Worm (Caenorhabditis elegans) whole organism, L4 larva: ENCODE results near the gene eri-9.

Experiments
- D1046.2 ChIP-seq: fragments of 200-800 bp; sonication (Bioruptor generic); IDR thresholded peaks from 2 replicates; pipeline ENCODE4 v1.3.6; 2022; ENCODE audit warnings: missing genetic modification characterization, missing compliant biosample characterization
- F10B5.3 ChIP-seq: sonication (generic microtip); optimal IDR thresholded peaks from 2 replicates; lab custom pipeline; 2016; ENCODE audit warnings: mild to moderate bottlenecking, missing genetic modification characterization, missing compliant biosample characterization
- F26F4.8 ChIP-seq: fragments of 200-800 bp; sonication (Bioruptor generic); conservative IDR thresholded peaks from 2 replicates; pipeline ENCODE4 v1.3.6; 2022; ENCODE audit warnings: missing genetic modification characterization, missing compliant biosample characterization
- Y48G9A.11 ChIP-seq: fragments of 200-800 bp; sonication (Bioruptor generic); IDR thresholded peaks from 2 replicates; pipeline ENCODE4 v1.3.6; 2022; ENCODE audit warnings: missing genetic modification reagents, missing genetic modification characterization, missing compliant biosample characterization
- Y5F2A.4 ChIP-seq: fragments of 200-800 bp; sonication (Bioruptor generic); optimal IDR thresholded peaks from 2 replicates; lab custom pipeline; 2018; ENCODE audit warnings: mild to moderate bottlenecking, missing genetic modification characterization, missing compliant biosample characterization
- aha-1 ChIP-seq: fragments of 150-350 bp; peaks from one replicate; lab custom pipeline; 2014; ENCODE audit warnings: missing biosample characterization, missing genetic modification characterization
- aly-2 ChIP-seq: sonication (generic microtip); optimal IDR thresholded peaks from 2 replicates; lab custom pipeline; 2018; ENCODE audit warnings: missing biosample characterization, missing genetic modification characterization
- arid-1 ChIP-seq: fragments of 200-800 bp; sonication (Bioruptor generic); conservative IDR thresholded peaks from 2 replicates; pipeline ENCODE4 v1.3.6; 2022; ENCODE audit warnings: missing genetic modification reagents, missing genetic modification characterization, missing compliant biosample characterization
- ceh-28 ChIP-seq: fragments of 150-350 bp; optimal IDR thresholded peaks from 2 replicates; lab custom pipeline; 2014; ENCODE audit warnings: missing biosample characterization, missing genetic modification reagents, missing genetic modification characterization
- ceh-62 ChIP-seq: sonication (generic microtip); optimal IDR thresholded peaks from 2 replicates; lab custom pipeline; 2017; ENCODE audit warnings: missing biosample characterization, missing genetic modification characterization
- ceh-82 ChIP-seq: sonication (generic microtip); optimal IDR thresholded peaks from 2 replicates; lab custom pipeline; 2017; ENCODE audit warnings: missing biosample characterization, missing genetic modification characterization
- daf-16 ChIP-seq, 3 experiments: sonication (generic microtip); optimal IDR thresholded peaks; 2 replicates each; lab custom pipeline; 2016 to 2017; ENCODE audit warnings: missing genetic modification characterization in 3 of 3, missing genetic modification reagents in 3 of 3, mild to moderate bottlenecking in 2 of 3, missing compliant biosample characterization in 2 of 3, missing biosample characterization in 1 of 3, moderate library complexity in 1 of 3
- dmd-6 ChIP-seq: fragments of 200-800 bp; sonication (Bioruptor generic); IDR thresholded peaks from 2 replicates; pipeline ENCODE4 v1.3.6; 2022; ENCODE audit warnings: missing genetic modification reagents, missing genetic modification characterization, missing compliant biosample characterization
- dmd-8 ChIP-seq: fragments of 200-800 bp; sonication (Bioruptor generic); IDR thresholded peaks from 2 replicates; pipeline ENCODE4 v1.3.6; 2022; ENCODE audit warnings: missing genetic modification characterization, missing compliant biosample characterization
- dpl-1 ChIP-seq: fragments of 150-350 bp; optimal IDR thresholded peaks from 2 replicates; lab custom pipeline; 2014; ENCODE audit warnings: missing biosample characterization, missing genetic modification reagents, missing genetic modification characterization
- gei-8 ChIP-seq: fragments of 200-800 bp; sonication (Bioruptor generic); optimal IDR thresholded peaks from 2 replicates; lab custom pipeline; 2018; ENCODE audit warnings: mild to moderate bottlenecking, missing genetic modification characterization, missing compliant biosample characterization
- hmg-1.1 ChIP-seq: fragments of 200-800 bp; sonication (Bioruptor generic); IDR thresholded peaks from 2 replicates; pipeline ENCODE4 v1.3.6; 2022; ENCODE audit warnings: missing genetic modification reagents, missing genetic modification characterization, missing compliant biosample characterization
- lin-1 ChIP-seq: fragments of 200-800 bp; sonication (Bioruptor generic); IDR thresholded peaks from 2 replicates; pipeline ENCODE4 v1.3.6; 2022; ENCODE audit warnings: missing genetic modification reagents, missing genetic modification characterization, missing compliant biosample characterization
- lin-15B ChIP-seq: fragments of 150-350 bp; sonication (generic microtip); optimal IDR thresholded peaks from 3 replicates; lab custom pipeline; 2014; ENCODE audit warnings: missing biosample characterization, missing genetic modification characterization
- lin-39 ChIP-seq: fragments of 150-350 bp; optimal IDR thresholded peaks from 2 replicates; lab custom pipeline; 2014; ENCODE audit warnings: missing biosample characterization, missing genetic modification reagents, missing genetic modification characterization
- lir-3 ChIP-seq: sonication (generic microtip); optimal IDR thresholded peaks from 2 replicates; lab custom pipeline; 2016; ENCODE audit warnings: mild to moderate bottlenecking, missing genetic modification characterization, missing compliant biosample characterization
- lsy-2 ChIP-seq, 2 experiments: fragments of 150-350 bp in 1 of 2; sonication (generic microtip) in 1 of 2; optimal IDR thresholded peaks; 2 replicates each; lab custom pipeline; 2014 to 2017; ENCODE audit warnings: missing biosample characterization in 2 of 2, missing genetic modification characterization in 2 of 2
- mdt-29 ChIP-seq: fragments of 200-800 bp; sonication (Bioruptor generic); IDR thresholded peaks from 2 replicates; pipeline ENCODE4 v1.3.6; 2022; ENCODE audit warnings: missing genetic modification reagents, missing genetic modification characterization, missing compliant biosample characterization
- mes-2 ChIP-seq: sonication (generic microtip); optimal IDR thresholded peaks from 2 replicates; lab custom pipeline; 2016; ENCODE audit warnings: missing genotype, mild to moderate bottlenecking, missing genetic modification characterization, missing compliant biosample characterization; ENCODE audit not compliant: poor library complexity, severe bottlenecking
- mxl-2 ChIP-seq: fragments of 200-800 bp; sonication (Bioruptor generic); conservative IDR thresholded peaks from 2 replicates; pipeline ENCODE4 v1.3.6; 2022; ENCODE audit warnings: missing genetic modification reagents, missing genetic modification characterization, missing compliant biosample characterization
- nhr-237 ChIP-seq: sonication (generic microtip); optimal IDR thresholded peaks from 2 replicates; lab custom pipeline; 2017; ENCODE audit warnings: missing biosample characterization, missing genetic modification characterization
- nhr-25 ChIP-seq: sonication (generic microtip); optimal IDR thresholded peaks from 2 replicates; lab custom pipeline; 2017; ENCODE audit warnings: missing genetic modification characterization, mild to moderate bottlenecking, missing compliant biosample characterization, antibody characterized with exemption, moderate library complexity, borderline replicate concordance; ENCODE audit not compliant: insufficient read depth
- nhr-41 ChIP-seq: fragments of 200-800 bp; sonication (Bioruptor generic); IDR thresholded peaks from 2 replicates; pipeline ENCODE4 v1.3.6; 2022; ENCODE audit warnings: missing genetic modification reagents, missing genetic modification characterization, missing compliant biosample characterization
- nhr-48 ChIP-seq: sonication (generic microtip); optimal IDR thresholded peaks from 2 replicates; lab custom pipeline; 2016; ENCODE audit warnings: mild to moderate bottlenecking, missing genetic modification characterization, missing compliant biosample characterization
- nhr-6 ChIP-seq: fragments of 150-350 bp; optimal IDR thresholded peaks from 2 replicates; lab custom pipeline; 2014; ENCODE audit warnings: missing biosample characterization, missing genetic modification characterization
- php-3 ChIP-seq: fragments of 200-800 bp; sonication (Bioruptor generic); IDR thresholded peaks from 2 replicates; pipeline ENCODE4 v1.3.6; 2022; ENCODE audit warnings: missing genetic modification reagents, missing genetic modification characterization, missing compliant biosample characterization
- rbr-2 ChIP-seq: sonication (generic microtip); optimal IDR thresholded peaks from 2 replicates; lab custom pipeline; 2016; ENCODE audit warnings: missing genotype, missing genetic modification characterization, missing compliant biosample characterization
- set-16 ChIP-seq: fragments of 200-800 bp; sonication (Bioruptor generic); IDR thresholded peaks from 2 replicates; pipeline ENCODE4 v1.3.6; 2022; ENCODE audit warnings: missing genetic modification reagents, missing genetic modification characterization, missing compliant biosample characterization
- skn-1 ChIP-seq: fragments of 150-350 bp; optimal IDR thresholded peaks from 2 replicates; lab custom pipeline; 2014; ENCODE audit warnings: missing biosample characterization, missing genetic modification characterization
- unc-130 ChIP-seq: sonication (generic microtip); optimal IDR thresholded peaks from 2 replicates; lab custom pipeline; 2016; ENCODE audit warnings: missing genetic modification reagents, missing genetic modification characterization, missing compliant biosample characterization
- unc-39 ChIP-seq: sonication (generic microtip); optimal IDR thresholded peaks from 2 replicates; lab custom pipeline; 2017; ENCODE audit warnings: missing biosample characterization, missing genetic modification characterization
- unc-62 ChIP-seq, 3 experiments: fragments of 150-350 bp in 1 of 3; sonication (generic microtip); optimal IDR thresholded peaks in 2 of 3; peaks in 1 of 3; 1 replicate in 1 of 3; 2 replicates in 2 of 3; lab custom pipeline; 2014 to 2017; ENCODE audit warnings: missing biosample characterization in 3 of 3, missing genetic modification characterization in 3 of 3, missing genetic modification reagents in 3 of 3, missing genotype in 1 of 3
- vab-7 ChIP-seq: fragments of 200-800 bp; sonication (Bioruptor generic); IDR thresholded peaks from 2 replicates; pipeline ENCODE4 v1.3.6; 2022; ENCODE audit warnings: missing genetic modification reagents, missing genetic modification characterization, missing compliant biosample characterization
- ztf-7 ChIP-seq: fragments of 150-350 bp; optimal IDR thresholded peaks from 2 replicates; lab custom pipeline; 2014; ENCODE audit warnings: missing biosample characterization, missing genetic modification characterization

Gene eri-9

ce11 chrIII:4917960-4918712, 14.1 kb upstream of the eri-9 start, which contains the start of gene rpb-8 (continued):
- TF ChIP-seq aly-2 (no peak), mes-2 (tag; lab: Kevin White, UChicago) (peak; percentile 76), ceh-82 (tag; lab: Kevin White, UChicago) (no peak), nhr-6 (tag; lab: Kevin White, UChicago) (peak; percentile 14), unc-39 (no peak), mxl-2 (GFP tag; lab: Robert Waterston, UW) (no peak), hmg-1.1 (no peak), daf-16 (GFP tag; optimal IDR thresholded peaks at IDR 0.05; lab: Kevin White, UChicago) (no peak), daf-16 (tag; optimal IDR thresholded peaks at IDR 0.05; lab: Kevin White, UChicago) (peak; percentile 44), lir-3 (tag; lab: Kevin White, UChicago) (no peak), F10B5.3 (tag; lab: Kevin White, UChicago) (no peak), F26F4.8 (no peak), dpl-1 (peak; percentile 90), lin-15B (tag; lab: Kevin White, UChicago) (no peak), ztf-7 (no peak), Y48G9A.11 (no peak), aha-1 (tag; lab: Kevin White, UChicago) (no peak), lsy-2 (tag; optimal IDR thresholded peaks at IDR 0.05; lab: Kevin White, UChicago) (peak in 1 of 2 experiments; percentile 76), rbr-2 (tag; lab: Kevin White, UChicago) (peak; percentile 16), skn-1 (tag; lab: Kevin White, UChicago) (no peak), dmd-6 (GFP tag; lab: Robert Waterston, UW) (0 out of 2 replicates have a peak, but pooled peaks have one; percentile 34), unc-130 (no peak), Y5F2A.4 (GFP tag; lab: Kevin White, UChicago) (no peak), nhr-48 (tag; lab: Kevin White, UChicago) (no peak), lin-1 (no peak), arid-1 (GFP tag; lab: Robert Waterston, UW) (no peak), vab-7 (GFP tag; lab: Robert Waterston, UW) (no peak), set-16 (GFP tag; lab: Robert Waterston, UW) (no peak), D1046.2 (GFP tag; lab: Robert Waterston, UW) (no peak), ceh-62 (tag; lab: Kevin White, UChicago) (no peak), nhr-25 (tag; lab: Kevin White, UChicago) (no peak), mdt-29 (no peak), nhr-41 (GFP tag; lab: Robert Waterston, UW) (no peak), nhr-237 (no peak), dmd-8 (GFP tag; lab: Robert Waterston, UW) (no peak), lin-39 (no peak)

ce11 chrIII:4918906-4919305, 13.3 kb upstream of the eri-9 start:
- TF ChIP-seq ceh-28 (tag; lab: Kevin White, UChicago) (no peak), Y5F2A.4 (GFP tag; lab: Kevin White, UChicago) (no peak), gei-8 (GFP tag; lab: Kevin White, UChicago) (no peak), vab-7 (GFP tag; lab: Robert Waterston, UW) (no peak), php-3 (no peak), unc-62 (GFP tag; optimal IDR thresholded peaks at IDR 0.05 in 1 of 2; lab: Kevin White, UChicago) (peak in 1 of 2 experiments; percentile 95), unc-62 (tag; optimal IDR thresholded peaks at IDR 0.05; lab: Kevin White, UChicago) (no peak)
